Worm (Caenorhabditis elegans): ENCODE measurements around the gene srh-247.

Gene srh-247

ce11 chrV:2943859-2944258 is 9.9 kb upstream of the srh-247 start, which contains the start of gene srw-137 (continued):
- TF ChIP-seq ceh-100 (GFP tag; IDR thresholded peaks at IDR 0.05) (no peak), athp-1 (tag; optimal IDR thresholded peaks at IDR 0.05) (no peak), snpc-1.1 (tag; optimal IDR thresholded peaks at IDR 0.05; ENCODE audit: insufficient read depth) (no peak)

ce11 chrV:2942247-2942646 is 8.3 kb upstream of the srh-247 start:
- TF ChIP-seq zim-3 (tag; optimal IDR thresholded peaks at IDR 0.05) (no peak), sptf-2 (GFP tag; optimal IDR thresholded peaks at IDR 0.05) (no peak), madf-6 (GFP tag; IDR thresholded peaks at IDR 0.05) (no peak), ekl-4 (GFP tag; IDR thresholded peaks at IDR 0.05) (no peak), unc-130 (GFP tag; optimal IDR thresholded peaks at IDR 0.05) (no peak), B0035.1 (tag; optimal IDR thresholded peaks at IDR 0.05) (no peak), snpc-1.3 (tag; optimal IDR thresholded peaks at IDR 0.05; ENCODE audit: insufficient read depth) (no peak), ceh-79 (tag; optimal IDR thresholded peaks at IDR 0.05) (no peak), ztf-25 (GFP tag; IDR thresholded peaks at IDR 0.05) (no peak), gei-17 (GFP tag; optimal IDR thresholded peaks at IDR 0.05) (no peak), K12H6.12 (tag; optimal IDR thresholded peaks at IDR 0.05) (no peak), Y53F4B.3 (GFP tag; IDR thresholded peaks at IDR 0.05) (no peak), ztf-3 (GFP tag; optimal IDR thresholded peaks at IDR 0.05) (no peak), lin-35 (GFP tag; optimal IDR thresholded peaks at IDR 0.05) (no peak), fkh-3 (tag; optimal IDR thresholded peaks at IDR 0.05) (no peak), ceh-100 (GFP tag; IDR thresholded peaks at IDR 0.05) (no peak), K11D2.4 (GFP tag; IDR thresholded peaks at IDR 0.05) (no peak), ceh-91 (GFP tag; IDR thresholded peaks at IDR 0.05) (no peak)

ce11 chrV:2941405-2941804 is 7.4 kb upstream of the srh-247 start, which contains the start of gene srw-143:
TSS of gene srw-143 (minus strand) at chrV:2941505.
- TF ChIP-seq efl-1 (GFP tag; optimal IDR thresholded peaks at IDR 0.05) (no peak), madf-10 (tag; optimal IDR thresholded peaks at IDR 0.05) (no peak), egrh-3 (GFP tag; IDR thresholded peaks at IDR 0.05) (no peak), lin-35 (GFP tag; optimal IDR thresholded peaks at IDR 0.05) (no peak), mcd-1 (GFP tag; IDR thresholded peaks at IDR 0.05) (no peak), hlh-12 (tag; optimal IDR thresholded peaks at IDR 0.05) (no peak), lsy-27 (tag; optimal IDR thresholded peaks at IDR 0.05; ENCODE audit: borderline replicate concordance, insufficient read depth) (no peak), F55B11.4 (tag; optimal IDR thresholded peaks at IDR 0.05; ENCODE audit: borderline replicate concordance, insufficient read depth) (no peak), unc-130 (GFP tag; optimal IDR thresholded peaks at IDR 0.05) (no peak), athp-1 (tag; optimal IDR thresholded peaks at IDR 0.05) (no peak), dpl-1 (GFP tag; optimal IDR thresholded peaks at IDR 0.05) (no peak), sptf-2 (GFP tag; optimal IDR thresholded peaks at IDR 0.05) (no peak), ceh-100 (GFP tag; IDR thresholded peaks at IDR 0.05) (no peak), dpff-1 (tag; optimal IDR thresholded peaks at IDR 0.05) (no peak), dox-1 (GFP tag; IDR thresholded peaks at IDR 0.05) (no peak), nhr-90 (tag; optimal IDR thresholded peaks at IDR 0.05) (no peak), him-1 (tag; optimal IDR thresholded peaks at IDR 0.05) (no peak)

- TF ChIP-seq lin-40 (tag; optimal IDR thresholded peaks at IDR 0.05) (no peak), zim-3 (tag; optimal IDR thresholded peaks at IDR 0.05) (no peak)
These were observed 4.5 kb upstream of the srh-247 start, which contains the start of gene srw-141 for ce11 chrV:2938497-2938896. TSS of gene srw-141 (minus strand) at chrV:2938597.
